Worm (Caenorhabditis elegans): ENCODE measurements around the gene Y56A3A.7.

DNA sequence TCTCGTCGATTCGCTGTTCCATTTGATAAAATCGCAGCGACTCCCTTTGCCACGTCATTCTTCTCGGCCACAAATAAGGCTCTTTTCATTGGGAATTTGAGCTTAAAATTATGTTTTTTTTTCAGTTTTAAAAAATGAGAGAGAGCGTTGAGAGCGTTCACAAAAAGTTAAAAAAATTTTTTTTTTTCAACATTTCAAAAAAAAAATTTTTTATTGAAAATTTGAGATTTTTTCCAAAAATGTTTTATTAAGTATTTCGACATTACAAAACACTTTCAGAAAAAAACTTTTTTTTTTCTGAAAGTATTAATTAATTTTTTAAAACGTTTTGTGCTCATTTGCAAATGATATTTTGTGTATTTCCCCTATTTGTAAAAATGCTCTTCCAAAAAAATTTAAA lies 13.3 kb upstream of the Y56A3A.7 start, which contains the start of gene top-3:
- TF ChIP-seq zag-1 (tag; optimal IDR thresholded peaks at IDR 0.05) (no peak), T20F7.1 (GFP tag; optimal IDR thresholded peaks at IDR 0.05) (no peak), nhr-41 (GFP tag; IDR thresholded peaks at IDR 0.05) (no peak), egl-43 (GFP tag; IDR thresholded peaks at IDR 0.05) (no peak), lin-38 (GFP tag; IDR thresholded peaks at IDR 0.05) (no peak), lin-39 (tag; optimal IDR thresholded peaks at IDR 0.05) (no peak), saeg-2 (GFP tag; IDR thresholded peaks at IDR 0.05) (no peak), zip-2 (tag; optimal IDR thresholded peaks at IDR 0.05) (no peak), snpc-4 (tag; optimal IDR thresholded peaks at IDR 0.05) (no peak)
